Fruit fly (Drosophila melanogaster) whole organism, embryonic: ENCODE measurements around the gene Nup160.

ENCODE experiments used
- Awh ChIP-seq: fragments of 200-800 bp; sonication (Bioruptor generic); IDR thresholded peaks from 2 replicates; pipeline ENCODE4, ENCODE4 v1.3.6; 2022; ENCODE audit warnings: missing biosample characterization, missing genetic modification characterization
- B-H2 ChIP-seq: fragments of 200-800 bp; sonication (Bioruptor generic); optimal IDR thresholded peaks from 2 replicates; lab custom pipeline; 2018; ENCODE audit warnings: missing biosample characterization, mild to moderate bottlenecking, missing genetic modification characterization
- BEAF-32 ChIP-seq: fragments of 200-800 bp; sonication (Bioruptor generic); optimal IDR thresholded peaks from 3 replicates; lab custom pipeline; 2017; ENCODE audit warnings: missing biosample characterization, missing genetic modification characterization, mild to moderate bottlenecking, moderate library complexity, missing genetic modification reagents
- Bdp1 ChIP-seq: fragments of 200-800 bp; sonication (Bioruptor generic); optimal IDR thresholded peaks from 3 replicates; lab custom pipeline; 2016; ENCODE audit warnings: missing biosample characterization, missing genetic modification characterization
- CG10321 ChIP-seq: fragments of 200-800 bp; sonication (Bioruptor generic); IDR thresholded peaks from 2 replicates; pipeline ENCODE4 v1.3.6; 2022; ENCODE audit warnings: missing biosample characterization, missing genetic modification characterization
- CG11093 ChIP-seq: fragments of 200-800 bp; sonication (Bioruptor generic); IDR thresholded peaks from 3 replicates; pipeline ENCODE4 v1.3.6; 2022; ENCODE audit warnings: missing biosample characterization, missing genetic modification characterization
- CG11504 ChIP-seq: fragments of 200-800 bp; sonication (Bioruptor generic); optimal IDR thresholded peaks from 3 replicates; lab custom pipeline; 2019; ENCODE audit warnings: missing biosample characterization, mild to moderate bottlenecking, missing genetic modification characterization, moderate library complexity
- CG14667 ChIP-seq: fragments of 200-800 bp; sonication (Bioruptor generic); IDR thresholded peaks from 2 replicates; pipeline ENCODE4 v1.3.6; 2022; ENCODE audit warnings: missing biosample characterization, missing genetic modification characterization
- CG14965 ChIP-seq: fragments of 200-800 bp; sonication (Bioruptor generic); optimal IDR thresholded peaks from 2 replicates; lab custom pipeline; 2016; ENCODE audit warnings: missing biosample characterization, missing genetic modification characterization, borderline replicate concordance
- CG1529 ChIP-seq: fragments of 200-800 bp; sonication (Bioruptor generic); optimal IDR thresholded peaks from 3 replicates; lab custom pipeline; 2018; ENCODE audit warnings: missing biosample characterization, missing genetic modification characterization
- CG16863 ChIP-seq: fragments of 200-800 bp; sonication (Bioruptor generic); optimal IDR thresholded peaks from 3 replicates; lab custom pipeline; 2016; ENCODE audit warnings: missing biosample characterization, missing genetic modification characterization
- CG17912 ChIP-seq: fragments of 200-800 bp; sonication (Bioruptor generic); optimal IDR thresholded peaks from 2 replicates; lab custom pipeline; 2018; ENCODE audit warnings: missing biosample characterization, mild to moderate bottlenecking, missing genetic modification characterization
- CG30431 ChIP-seq: fragments of 200-800 bp; sonication (Bioruptor generic); optimal IDR thresholded peaks from 2 replicates; lab custom pipeline; 2017; ENCODE audit warnings: missing biosample characterization, missing genetic modification characterization
- CG31441 ChIP-seq: fragments of 200-800 bp; sonication (Bioruptor generic); IDR thresholded peaks from 2 replicates; pipeline ENCODE4 v1.3.6; 2022; ENCODE audit warnings: missing biosample characterization, missing genetic modification characterization
- CG6854 ChIP-seq: fragments of 200-800 bp; sonication (Bioruptor generic); optimal IDR thresholded peaks from 3 replicates; lab custom pipeline; 2017; ENCODE audit warnings: missing biosample characterization, mild to moderate bottlenecking, missing genetic modification characterization
- CG7928 ChIP-seq: fragments of 200-800 bp; sonication (Bioruptor generic); optimal IDR thresholded peaks from 2 replicates; lab custom pipeline; 2017; ENCODE audit warnings: missing biosample characterization, mild to moderate bottlenecking, missing genetic modification characterization
- CG8924 ChIP-seq: fragments of 200-800 bp; optimal IDR thresholded peaks from 3 replicates; lab custom pipeline; 2019; ENCODE audit warnings: missing biosample characterization, mild to moderate bottlenecking, missing genetic modification characterization, moderate library complexity
- CG9817 ChIP-seq: fragments of 200-800 bp; sonication (Bioruptor generic); optimal IDR thresholded peaks from 2 replicates; lab custom pipeline; 2018; ENCODE audit warnings: missing biosample characterization, mild to moderate bottlenecking, missing genetic modification characterization, moderate library complexity
- Dp ChIP-seq: fragments of 200-800 bp; sonication (Bioruptor generic); optimal IDR thresholded peaks from 2 replicates; lab custom pipeline; 2018; ENCODE audit warnings: missing biosample characterization, mild to moderate bottlenecking, missing genetic modification characterization, moderate library complexity
- H15 ChIP-seq: fragments of 200-800 bp; sonication (Bioruptor generic); IDR thresholded peaks from 3 replicates; pipeline ENCODE4 v1.3.6; 2022; ENCODE audit warnings: missing biosample characterization, missing genetic modification characterization
- H2.0 ChIP-seq: fragments of 200-800 bp; sonication (Bioruptor generic); IDR thresholded peaks from 2 replicates; pipeline ENCODE4 v1.3.6; 2022; ENCODE audit warnings: missing biosample characterization, missing genetic modification characterization
- HLH4C ChIP-seq: fragments of 200-800 bp; sonication (Bioruptor generic); IDR thresholded peaks from 3 replicates; pipeline ENCODE4 v1.3.6; 2022; ENCODE audit warnings: missing biosample characterization, missing genetic modification characterization; ENCODE audit not compliant: partially characterized antibody
- Hand ChIP-seq: fragments of 200-800 bp; sonication (Bioruptor generic); optimal IDR thresholded peaks from 2 replicates; lab custom pipeline; 2017; ENCODE audit warnings: mild to moderate bottlenecking, missing biosample characterization, missing genetic modification reagents, missing genetic modification characterization
- Hsf ChIP-seq: fragments of 200-800 bp; sonication (Bioruptor generic); optimal IDR thresholded peaks from 3 replicates; lab custom pipeline; 2016; ENCODE audit warnings: missing biosample characterization, missing genetic modification characterization
- MTF-1 ChIP-seq: fragments of 200-800 bp; sonication (Bioruptor generic); optimal IDR thresholded peaks from 2 replicates; lab custom pipeline; 2018; ENCODE audit warnings: missing biosample characterization, mild to moderate bottlenecking, missing genetic modification characterization, borderline replicate concordance
- Nf-YB ChIP-seq: fragments of 200-800 bp; sonication (Bioruptor generic); optimal IDR thresholded peaks from 3 replicates; lab custom pipeline; 2019; ENCODE audit warnings: missing biosample characterization, mild to moderate bottlenecking, missing genetic modification characterization, moderate library complexity
- NfI ChIP-seq: fragments of 200-800 bp; sonication (Bioruptor generic); optimal IDR thresholded peaks from 3 replicates; lab custom pipeline; 2018; ENCODE audit warnings: missing biosample characterization, mild to moderate bottlenecking, missing genetic modification characterization, moderate library complexity
- Opbp ChIP-seq: fragments of 200-800 bp; sonication (Bioruptor generic); IDR thresholded peaks from 3 replicates; pipeline ENCODE4 v1.3.6; 2022; ENCODE audit warnings: missing biosample characterization, missing genetic modification characterization; ENCODE audit not compliant: partially characterized antibody
- Poxn ChIP-seq: fragments of 200-800 bp; sonication (Bioruptor generic); IDR thresholded peaks from 2 replicates; pipeline ENCODE4 v1.3.6; 2022; ENCODE audit warnings: missing biosample characterization, missing genetic modification characterization
- Ravus ChIP-seq: fragments of 200-800 bp; sonication (Bioruptor generic); IDR thresholded peaks from 2 replicates; pipeline ENCODE4 v1.3.6; 2022; ENCODE audit warnings: missing biosample characterization, missing genetic modification characterization
- Sox100B ChIP-seq: fragments of 200-800 bp; sonication (Bioruptor generic); optimal IDR thresholded peaks from 3 replicates; lab custom pipeline; 2018; ENCODE audit warnings: missing biosample characterization, mild to moderate bottlenecking, missing genetic modification characterization
- Taf1 ChIP-seq: fragments of 200-800 bp; sonication (Bioruptor generic); IDR thresholded peaks from 2 replicates; pipeline ENCODE4 v1.3.6; 2022; ENCODE audit warnings: missing biosample characterization, missing genetic modification characterization
- Tbp ChIP-seq: fragments of >200 bp; optimal IDR thresholded peaks from 2 replicates; lab custom pipeline; 2018; ENCODE audit warnings: missing biosample characterization, missing genetic modification characterization
- ato ChIP-seq: fragments of 200-800 bp; sonication (Bioruptor generic); IDR thresholded peaks from 2 replicates; pipeline ENCODE4 v1.3.6; 2022; ENCODE audit warnings: missing biosample characterization, missing genetic modification characterization; ENCODE audit not compliant: partially characterized antibody
- bowl ChIP-seq: fragments of 200-800 bp; sonication (Bioruptor generic); IDR thresholded peaks from 2 replicates; pipeline ENCODE4 v1.3.6; 2022; ENCODE audit warnings: missing biosample characterization, missing genetic modification characterization
- ci ChIP-seq: fragments of 200-800 bp; sonication (Bioruptor generic); IDR thresholded peaks from 3 replicates; pipeline ENCODE4 v1.3.6; 2022; ENCODE audit warnings: missing biosample characterization, missing genetic modification characterization
- crp ChIP-seq, 2 experiments: fragments of 200-800 bp; sonication (Bioruptor generic); optimal IDR thresholded peaks; 2 replicates in 1 of 2; 3 replicates in 1 of 2; lab custom pipeline; 2017; ENCODE audit warnings: missing biosample characterization in 2 of 2, missing genetic modification characterization in 2 of 2, mild to moderate bottlenecking in 1 of 2, moderate library complexity in 1 of 2
- fd3F ChIP-seq: fragments of 200-800 bp; sonication (Bioruptor generic); optimal IDR thresholded peaks from 2 replicates; lab custom pipeline; 2018; ENCODE audit warnings: missing biosample characterization, mild to moderate bottlenecking, missing genetic modification characterization, moderate library complexity
- lola ChIP-seq, 3 experiments: fragments of >200 bp in 2 of 3; fragments of 200-800 bp in 1 of 3; sonication (Bioruptor generic) in 1 of 3; optimal IDR thresholded peaks; 2 replicates each; lab custom pipeline; 2017 to 2019; ENCODE audit warnings: missing biosample characterization in 3 of 3, missing genetic modification characterization in 3 of 3, mild to moderate bottlenecking in 1 of 3, moderate library complexity in 1 of 3
- mam ChIP-seq: fragments of 200-800 bp; sonication (Bioruptor generic); optimal IDR thresholded peaks from 3 replicates; lab custom pipeline; 2016; ENCODE audit warnings: missing biosample characterization, missing genetic modification characterization
- mld ChIP-seq: fragments of 200-800 bp; sonication (Bioruptor generic); IDR thresholded peaks from 3 replicates; pipeline ENCODE4 v1.3.6; 2022; ENCODE audit warnings: missing biosample characterization, missing genetic modification characterization; ENCODE audit not compliant: partially characterized antibody
- odd ChIP-seq: fragments of 200-800 bp; sonication (Bioruptor generic); optimal IDR thresholded peaks from 2 replicates; lab custom pipeline; 2017; ENCODE audit warnings: missing biosample characterization, mild to moderate bottlenecking, missing genetic modification characterization
- pho ChIP-seq: fragments of 200-800 bp; sonication (Bioruptor generic); optimal IDR thresholded peaks from 2 replicates; lab custom pipeline; 2016; ENCODE audit warnings: missing biosample characterization, missing genetic modification characterization
- pita ChIP-seq: fragments of 200-800 bp; sonication (Bioruptor generic); optimal IDR thresholded peaks from 2 replicates; lab custom pipeline; 2017; ENCODE audit warnings: missing biosample characterization, mild to moderate bottlenecking, missing genetic modification characterization
- pnt ChIP-seq: fragments of 200-800 bp; sonication (Bioruptor generic); optimal IDR thresholded peaks from 3 replicates; lab custom pipeline; 2016; ENCODE audit warnings: missing biosample characterization, missing genetic modification characterization
- sug ChIP-seq: fragments of 200-800 bp; optimal IDR thresholded peaks from 2 replicates; lab custom pipeline; 2019; ENCODE audit warnings: missing biosample characterization, mild to moderate bottlenecking, missing genetic modification characterization, moderate library complexity
- tin ChIP-seq: fragments of 200-800 bp; sonication (Bioruptor generic); optimal IDR thresholded peaks from 3 replicates; lab custom pipeline; 2016; ENCODE audit warnings: missing biosample characterization, missing genetic modification characterization
- wdn ChIP-seq: fragments of 200-800 bp; sonication (Bioruptor generic); IDR thresholded peaks from 2 replicates; pipeline ENCODE4 v1.3.6; 2022; ENCODE audit warnings: missing biosample characterization, missing genetic modification characterization
- wor ChIP-seq: fragments of 200-800 bp; sonication (Bioruptor generic); IDR thresholded peaks from 2 replicates; pipeline ENCODE4 v1.3.6; 2022; ENCODE audit warnings: missing biosample characterization, missing genetic modification characterization
- z ChIP-seq: fragments of 200-800 bp; sonication (Bioruptor generic); IDR thresholded peaks from 3 replicates; pipeline ENCODE4 v1.3.6; 2022; ENCODE audit warnings: missing biosample characterization, missing genetic modification characterization

Gene Nup160

dm6 chr2L:11113011-11113528 lies 10.5 kb upstream of the Nup160 start, which contains the start of gene Idua (continued):
- TF ChIP-seq lola (GFP tag; optimal IDR thresholded peaks at IDR 0.05; lab: Kevin White, UChicago) (peak in 1 of 3 experiments; percentile 36), odd (GFP tag; lab: Kevin White, UChicago) (peak; percentile 80), Sox100B (GFP tag; lab: Kevin White, UChicago) (no peak), ato (GFP tag; lab: Robert Waterston, UW) (no peak), CG11504 (no peak), Dp (no peak), CG31441 (no peak), H2.0 (peak; percentile 31; the same call in 1 of the 2 replicates), MTF-1 (no peak), CG17912 (GFP tag; lab: Kevin White, UChicago) (no peak), crp (GFP tag; optimal IDR thresholded peaks at IDR 0.05; lab: Kevin White, UChicago) (peak in 1 of 2 experiments; percentile 8), z (GFP tag; lab: Robert Waterston, UW) (no peak), pita (GFP tag; lab: Kevin White, UChicago) (no peak), Nf-YB (GFP tag; lab: Kevin White, UChicago) (peak; percentile 45), Opbp (GFP tag; lab: Robert Waterston, UW) (no peak), CG1529 (no peak), BEAF-32 (GFP tag; lab: Kevin White, UChicago) (no peak), ci (peak; percentile 61; the same call in 1 of the 3 replicates), CG11093 (peak; percentile 69; the same call in 2 of the 3 replicates), CG10321 (GFP tag; lab: Robert Waterston, UW) (no peak), wdn (GFP tag; lab: Robert Waterston, UW) (no peak), NfI (peak; percentile 69), CG30431 (no peak), CG14667 (GFP tag; lab: Robert Waterston, UW) (peak; percentile 53), mld (GFP tag; lab: Robert Waterston, UW) (no peak), Bdp1 (GFP tag; lab: Kevin White, UChicago) (no peak), Hsf (GFP tag; lab: Kevin White, UChicago) (peak; percentile 60), CG16863 (GFP tag; lab: Kevin White, UChicago) (peak; percentile 27), wor (GFP tag; lab: Robert Waterston, UW) (no peak), Taf1 (GFP tag; lab: Robert Waterston, UW) (no peak), Tbp (GFP tag; lab: Kevin White, UChicago) (no peak), tin (GFP tag; lab: Kevin White, UChicago) (peak; percentile 68), pnt (no peak), CG9817 (peak; percentile 59), CG8924 (tag; lab: Kevin White, UChicago) (peak; percentile 81), Ravus (GFP tag; lab: Robert Waterston, UW) (no peak), pho (GFP tag; lab: Kevin White, UChicago) (peak; percentile 28), CG7928 (GFP tag; lab: Kevin White, UChicago) (no peak), Poxn (GFP tag; lab: Robert Waterston, UW) (no peak), Hand (GFP tag; lab: Kevin White, UChicago) (peak; percentile 86), mam (GFP tag; lab: Kevin White, UChicago) (peak; percentile 38), Awh (GFP tag; lab: Robert Waterston, UW) (peak; percentile 37; the same call in 1 of the 2 replicates), bowl (GFP tag; lab: Robert Waterston, UW) (no peak), fd3F (GFP tag; lab: Kevin White, UChicago) (peak; percentile 53), B-H2 (GFP tag; lab: Kevin White, UChicago) (peak; percentile 57), H15 (0 out of 3 replicates have a peak, but pooled peaks have one; percentile 42), sug (tag; lab: Kevin White, UChicago) (no peak), CG14965 (GFP tag; lab: Kevin White, UChicago) (no peak), HLH4C (no peak), CG6854 (GFP tag; lab: Kevin White, UChicago) (peak; percentile 82)
